Fruit fly (Drosophila melanogaster): ENCODE measurements around the gene CG34429.

CG34429 gene

dm6 chr3L:13046758-13047157 lies 16.1 kb upstream of the CG34429 start, which contains the start of gene CG11279:
Gene CG11279, plus strand, starts transcription at chr3L:13046977.
- no peak for TF ChIP-seq Myc (optimal IDR thresholded peaks at IDR 0.05)
- TF ChIP-seq h (optimal IDR thresholded peaks at IDR 0.05): no peak

- TF ChIP-seq Sin3A (optimal IDR thresholded peaks at IDR 0.05) (no peak), ttk (optimal IDR thresholded peaks at IDR 0.05) (no peak), Myc (optimal IDR thresholded peaks at IDR 0.05) (no peak), psq (optimal IDR thresholded peaks at IDR 0.05) (no peak), h (optimal IDR thresholded peaks at IDR 0.05) (no peak), insv (optimal IDR thresholded peaks at IDR 0.05) (no peak)
Measured at dm6 chr3L:13049671-13050070, 13.2 kb upstream of the CG34429 start.

- no peak for TF ChIP-seq h (optimal IDR thresholded peaks at IDR 0.05)
- TF ChIP-seq Myc (optimal IDR thresholded peaks at IDR 0.05): no peak
- no peak for TF ChIP-seq Sin3A (optimal IDR thresholded peaks at IDR 0.05)
- no peak for TF ChIP-seq psq (optimal IDR thresholded peaks at IDR 0.05)
- TF ChIP-seq ttk (optimal IDR thresholded peaks at IDR 0.05): no peak
- TF ChIP-seq insv (optimal IDR thresholded peaks at IDR 0.05): no peak
Measured at dm6 chr3L:13050675-13051202, 12.1 kb upstream of the CG34429 start.

- TF ChIP-seq h (optimal IDR thresholded peaks at IDR 0.05) (no peak), psq (optimal IDR thresholded peaks at IDR 0.05) (no peak), ttk (optimal IDR thresholded peaks at IDR 0.05) (no peak), Myc (optimal IDR thresholded peaks at IDR 0.05) (no peak), insv (optimal IDR thresholded peaks at IDR 0.05) (no peak), Sin3A (optimal IDR thresholded peaks at IDR 0.05) (no peak)
Measured at dm6 chr3L:13058429-13058828, 4.4 kb upstream of the CG34429 start.

- no peak for TF ChIP-seq h (optimal IDR thresholded peaks at IDR 0.05)
- TF ChIP-seq psq (optimal IDR thresholded peaks at IDR 0.05): no peak
- no peak for TF ChIP-seq Myc (optimal IDR thresholded peaks at IDR 0.05)
- TF ChIP-seq insv (optimal IDR thresholded peaks at IDR 0.05): no peak
- TF ChIP-seq Sin3A (optimal IDR thresholded peaks at IDR 0.05): no peak
- no peak for TF ChIP-seq ttk (optimal IDR thresholded peaks at IDR 0.05)
Measured at dm6 chr3L:13061322-13061809, 1.5 kb upstream of the CG34429 start, which contains the start of the genes CG14115 and CG34428. Gene CG14115, minus strand, starts transcription at chr3L:13061422. Gene CG34428, plus strand, starts transcription at chr3L:13061759.

dm6 chr3L:13064346-13064745 lies 1.5 kb downstream of the CG34429 start:
- TF ChIP-seq Sin3A (optimal IDR thresholded peaks at IDR 0.05): no peak
- TF ChIP-seq Myc (optimal IDR thresholded peaks at IDR 0.05): no peak
- TF ChIP-seq psq (optimal IDR thresholded peaks at IDR 0.05): no peak
- no peak for TF ChIP-seq insv (optimal IDR thresholded peaks at IDR 0.05)
- TF ChIP-seq h (optimal IDR thresholded peaks at IDR 0.05): no peak
- no peak for TF ChIP-seq ttk (optimal IDR thresholded peaks at IDR 0.05)

- TF ChIP-seq Sin3A (optimal IDR thresholded peaks at IDR 0.05) (no peak), psq (optimal IDR thresholded peaks at IDR 0.05) (no peak)
Measured at dm6 chr3L:13064935-13065334, 2.1 kb downstream of the CG34429 start.

dm6 chr3L:13065619-13066018 lies 2.8 kb downstream of the CG34429 start:
- TF ChIP-seq ttk (optimal IDR thresholded peaks at IDR 0.05) (no peak), Sin3A (optimal IDR thresholded peaks at IDR 0.05) (no peak), h (optimal IDR thresholded peaks at IDR 0.05) (no peak), Myc (optimal IDR thresholded peaks at IDR 0.05) (no peak), psq (optimal IDR thresholded peaks at IDR 0.05) (no peak), insv (optimal IDR thresholded peaks at IDR 0.05) (no peak)

dm6 chr3L:13066220-13066619 lies 3.4 kb downstream of the CG34429 start:
- no peak for TF ChIP-seq psq (optimal IDR thresholded peaks at IDR 0.05)
- no peak for TF ChIP-seq Sin3A (optimal IDR thresholded peaks at IDR 0.05)
- no peak for TF ChIP-seq Myc (optimal IDR thresholded peaks at IDR 0.05)
- TF ChIP-seq ttk (optimal IDR thresholded peaks at IDR 0.05): no peak
- TF ChIP-seq h (optimal IDR thresholded peaks at IDR 0.05): no peak

dm6 chr3L:13068293-13068692 lies 5.4 kb downstream of the CG34429 start:
- TF ChIP-seq ttk (optimal IDR thresholded peaks at IDR 0.05): no peak
- TF ChIP-seq psq (optimal IDR thresholded peaks at IDR 0.05): no peak
- TF ChIP-seq insv (optimal IDR thresholded peaks at IDR 0.05): no peak
- no peak for TF ChIP-seq h (optimal IDR thresholded peaks at IDR 0.05)
- TF ChIP-seq Sin3A (optimal IDR thresholded peaks at IDR 0.05): no peak
- no peak for TF ChIP-seq Myc (optimal IDR thresholded peaks at IDR 0.05)

- no peak for TF ChIP-seq psq (optimal IDR thresholded peaks at IDR 0.05)
- TF ChIP-seq insv (optimal IDR thresholded peaks at IDR 0.05): no peak
- no peak for TF ChIP-seq Myc (optimal IDR thresholded peaks at IDR 0.05)
- no peak for TF ChIP-seq Sin3A (optimal IDR thresholded peaks at IDR 0.05)
- no peak for TF ChIP-seq h (optimal IDR thresholded peaks at IDR 0.05)
- TF ChIP-seq ttk (optimal IDR thresholded peaks at IDR 0.05): no peak
Measured at dm6 chr3L:13074084-13074624, 11.3 kb downstream of the CG34429 start.

dm6 chr3L:13077326-13077725 lies 14.5 kb downstream of the CG34429 start:
- TF ChIP-seq ttk (optimal IDR thresholded peaks at IDR 0.05) (no peak), insv (optimal IDR thresholded peaks at IDR 0.05) (no peak), h (optimal IDR thresholded peaks at IDR 0.05) (no peak), Sin3A (optimal IDR thresholded peaks at IDR 0.05) (no peak), Myc (optimal IDR thresholded peaks at IDR 0.05) (no peak), psq (optimal IDR thresholded peaks at IDR 0.05) (no peak)

- TF ChIP-seq psq (optimal IDR thresholded peaks at IDR 0.05) (no peak), ttk (optimal IDR thresholded peaks at IDR 0.05) (no peak), Myc (optimal IDR thresholded peaks at IDR 0.05) (no peak)
Measured at dm6 chr3L:13080418-13080817, 17.6 kb downstream of the CG34429 start.

All from Kc167 (cell line).